Fruit fly (Drosophila melanogaster): ENCODE results near the gene CG15332.

Gene CG15332

dm6 chrX:7944151-7944713 lies 11.6 kb downstream of the CG15332 start:
- no peak for TF ChIP-seq insv (optimal IDR thresholded peaks at IDR 0.05)
- no peak for TF ChIP-seq psq (optimal IDR thresholded peaks at IDR 0.05)
- no peak for TF ChIP-seq ttk (optimal IDR thresholded peaks at IDR 0.05)
- no peak for TF ChIP-seq h (optimal IDR thresholded peaks at IDR 0.05)

DNA sequence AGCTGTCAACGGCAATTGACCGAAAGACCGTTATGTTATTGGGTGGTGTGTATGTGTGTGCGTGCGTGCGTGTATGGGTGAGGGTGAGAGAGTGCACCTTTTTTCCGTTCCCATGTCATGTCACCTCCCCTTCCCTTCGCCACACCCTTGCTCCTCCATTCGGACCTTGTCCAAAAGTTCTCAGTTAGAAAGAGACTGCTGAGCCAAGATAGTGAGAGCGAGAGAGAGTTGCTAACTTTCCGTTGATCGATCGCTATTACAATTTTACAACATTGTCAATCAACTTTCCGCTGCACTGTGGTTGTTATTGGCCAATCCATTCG lies 17.3 kb downstream of the CG15332 start:
- TF ChIP-seq h (optimal IDR thresholded peaks at IDR 0.05) (no peak), Sin3A (optimal IDR thresholded peaks at IDR 0.05) (no peak), ttk (optimal IDR thresholded peaks at IDR 0.05) (no peak), Myc (optimal IDR thresholded peaks at IDR 0.05) (no peak), insv (optimal IDR thresholded peaks at IDR 0.05) (no peak), psq (optimal IDR thresholded peaks at IDR 0.05) (no peak)

DNA sequence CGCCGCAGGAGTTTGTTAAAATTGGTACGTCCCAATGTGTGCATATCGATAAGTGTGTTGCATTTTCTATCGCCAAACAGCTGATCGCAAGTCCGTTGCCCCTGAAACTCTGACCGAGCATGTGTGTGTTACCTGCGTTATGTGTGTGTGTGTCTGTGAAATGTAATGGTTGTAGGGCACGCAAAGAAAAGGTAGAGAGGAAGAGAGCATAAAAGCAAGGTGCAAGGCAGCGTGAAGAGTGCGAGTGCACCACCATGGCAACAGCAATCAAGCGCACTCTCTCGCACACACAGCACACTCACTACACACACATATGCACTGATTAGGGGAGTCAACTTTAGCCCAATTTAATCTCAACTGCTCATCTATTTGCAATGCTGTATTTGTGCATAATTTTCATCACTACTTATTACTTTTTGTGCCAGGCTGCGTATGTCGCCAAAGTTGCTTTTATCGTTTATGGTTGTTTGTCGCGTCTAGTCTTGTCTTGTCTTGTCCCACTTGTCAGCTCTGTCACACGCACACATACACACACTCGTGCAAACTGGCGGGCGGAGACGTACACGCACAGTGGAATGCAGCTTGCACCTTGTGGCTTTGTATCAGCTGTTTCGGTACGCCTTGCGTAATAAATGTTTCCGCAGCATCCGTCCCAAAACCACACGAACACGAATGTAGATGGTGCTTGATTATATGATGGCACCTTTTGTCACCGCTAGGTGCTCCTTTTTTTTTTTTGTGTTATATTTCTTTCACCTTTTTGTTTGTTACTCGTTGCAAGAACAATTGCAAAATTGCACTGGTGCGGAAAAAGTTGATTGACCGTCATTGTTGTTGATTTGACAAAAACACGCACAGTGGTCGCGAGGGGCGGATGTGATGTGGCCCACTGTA lies 18.0 kb downstream of the CG15332 start:
- no peak for TF ChIP-seq ttk (optimal IDR thresholded peaks at IDR 0.05)
- TF ChIP-seq insv (optimal IDR thresholded peaks at IDR 0.05) = no peak

dm6 chrX:7935798-7936572 lies 19.8 kb downstream of the CG15332 start, which contains the start of gene Ubr3:
Gene Ubr3 (plus strand): TSS chrX:7935896.
- no peak for TF ChIP-seq Sin3A (optimal IDR thresholded peaks at IDR 0.05)
- no peak for TF ChIP-seq psq (optimal IDR thresholded peaks at IDR 0.05)
- TF ChIP-seq ttk (optimal IDR thresholded peaks at IDR 0.05) = no peak
- no peak for TF ChIP-seq h (optimal IDR thresholded peaks at IDR 0.05)
- TF ChIP-seq Myc (optimal IDR thresholded peaks at IDR 0.05) = no peak
- no peak for TF ChIP-seq insv (optimal IDR thresholded peaks at IDR 0.05)

DNA sequence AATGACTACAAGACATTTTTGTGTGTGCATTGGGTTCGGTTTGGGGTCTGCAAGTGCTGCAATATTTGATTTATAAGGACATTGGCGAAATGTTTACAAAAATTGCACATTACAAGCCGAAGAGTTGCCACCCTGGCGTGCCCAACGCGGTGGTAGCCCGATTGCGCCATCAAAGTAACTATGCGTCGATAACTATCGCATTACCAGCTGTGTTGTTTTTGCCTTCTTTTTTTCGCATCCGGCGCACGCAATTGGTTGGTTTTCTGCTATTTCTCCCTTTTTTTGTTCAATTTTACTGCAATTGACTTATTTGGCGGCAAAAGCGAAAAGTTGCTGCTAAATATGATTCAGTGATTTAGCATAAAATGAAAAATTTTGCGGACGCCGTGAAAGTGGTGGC lies 21.1 kb downstream of the CG15332 start, which contains the start of gene RpS14b:
TSS of gene RpS14b (plus strand) at position 220 of the 400 bp plus-strand sequence.
- TF ChIP-seq insv (optimal IDR thresholded peaks at IDR 0.05) (no peak), Myc (optimal IDR thresholded peaks at IDR 0.05) (no peak), h (optimal IDR thresholded peaks at IDR 0.05) (no peak), psq (optimal IDR thresholded peaks at IDR 0.05) (no peak), Sin3A (optimal IDR thresholded peaks at IDR 0.05) (no peak), ttk (optimal IDR thresholded peaks at IDR 0.05) (no peak)

DNA sequence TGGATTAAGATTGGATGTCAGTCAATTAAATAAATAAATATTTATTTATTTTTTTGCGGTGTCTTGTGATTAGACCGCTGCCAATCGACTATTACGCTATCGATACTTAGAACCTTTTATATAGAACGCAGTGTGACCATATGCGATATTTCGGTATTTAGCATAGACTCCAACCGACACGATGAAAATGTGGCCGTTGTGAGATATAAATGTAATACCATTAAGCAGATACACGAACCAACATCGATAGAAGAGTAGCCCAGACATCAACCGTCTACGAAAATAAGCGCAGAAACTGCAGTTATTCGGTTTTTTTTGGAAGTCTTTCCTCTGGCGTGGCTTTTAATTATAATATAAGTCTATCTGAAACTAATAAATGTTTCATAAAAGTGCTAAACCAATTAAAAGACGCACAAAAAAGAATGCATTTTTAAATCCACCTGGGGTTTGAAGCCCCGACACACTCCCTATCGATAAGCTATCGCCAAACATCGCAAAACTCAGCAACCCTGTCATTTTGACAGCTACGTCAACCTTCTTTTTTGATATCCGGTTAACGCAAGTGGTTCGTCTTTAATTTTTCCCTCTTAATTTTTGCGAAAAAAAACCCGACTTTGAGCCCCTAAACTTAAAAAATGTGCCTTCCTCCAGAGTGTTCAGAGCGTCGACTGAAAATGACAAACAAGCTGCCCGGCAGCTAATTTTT lies 22.4 kb downstream of the CG15332 start, which contains the start of the genes Dhdds and RpS14a:
TSS of gene Dhdds (minus strand) at position 142 of the 706 bp plus-strand sequence.
TSS of gene RpS14a (plus strand) at position 533 of the 706 bp plus-strand sequence.
- TF ChIP-seq ttk (optimal IDR thresholded peaks at IDR 0.05) = no peak
- no peak for TF ChIP-seq Sin3A (optimal IDR thresholded peaks at IDR 0.05)
- TF ChIP-seq Myc (optimal IDR thresholded peaks at IDR 0.05) = no peak
- TF ChIP-seq insv (optimal IDR thresholded peaks at IDR 0.05) = no peak

- TF ChIP-seq Sin3A (optimal IDR thresholded peaks at IDR 0.05) (no peak), insv (optimal IDR thresholded peaks at IDR 0.05) (no peak), h (optimal IDR thresholded peaks at IDR 0.05) (no peak), psq (optimal IDR thresholded peaks at IDR 0.05) (no peak)
Observed at dm6 chrX:7931028-7931549, 24.7 kb downstream of the CG15332 start, which contains the start of gene mahe. Gene mahe (minus strand): TSS chrX:7931382.

DNA sequence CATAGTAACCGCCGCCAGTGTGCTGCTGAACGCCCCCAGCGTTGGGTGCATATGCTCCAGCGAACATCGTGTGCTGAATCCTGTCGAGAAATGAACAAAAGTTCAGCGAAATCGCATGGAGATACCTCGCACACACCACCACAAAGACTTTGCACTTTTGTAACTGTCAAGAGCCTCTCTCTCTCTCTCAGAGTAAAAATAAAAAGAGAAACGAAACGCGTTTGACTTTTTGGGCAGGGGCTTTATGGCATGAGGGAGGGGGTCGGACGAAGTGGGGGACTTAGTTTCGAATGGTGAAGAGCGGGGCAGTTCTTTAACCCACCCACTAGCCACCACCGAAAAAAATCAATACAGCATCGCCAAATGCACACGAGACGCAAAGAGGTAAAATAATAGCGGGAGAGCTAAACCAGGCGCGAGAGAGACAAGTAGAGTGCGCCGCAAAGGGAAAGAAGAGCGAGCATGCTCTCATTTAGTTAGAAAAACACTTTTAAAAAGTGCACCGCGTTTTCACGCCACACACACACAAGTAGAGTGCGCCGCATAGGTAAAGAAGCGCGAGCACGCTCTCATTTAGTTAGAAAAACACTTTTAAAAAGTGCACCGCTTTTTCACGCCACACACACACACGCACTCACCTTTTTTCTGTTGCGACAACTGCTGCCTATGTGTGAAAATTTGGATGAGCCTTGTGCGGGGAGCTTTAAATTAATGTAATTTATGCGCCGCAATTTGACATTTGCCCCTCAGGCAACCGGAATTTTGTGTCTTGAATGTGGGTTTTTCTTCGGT lies 25.4 kb downstream of the CG15332 start:
- TF ChIP-seq ttk (optimal IDR thresholded peaks at IDR 0.05) (no peak), Myc (optimal IDR thresholded peaks at IDR 0.05) (no peak), h (optimal IDR thresholded peaks at IDR 0.05) (no peak)

DNA sequence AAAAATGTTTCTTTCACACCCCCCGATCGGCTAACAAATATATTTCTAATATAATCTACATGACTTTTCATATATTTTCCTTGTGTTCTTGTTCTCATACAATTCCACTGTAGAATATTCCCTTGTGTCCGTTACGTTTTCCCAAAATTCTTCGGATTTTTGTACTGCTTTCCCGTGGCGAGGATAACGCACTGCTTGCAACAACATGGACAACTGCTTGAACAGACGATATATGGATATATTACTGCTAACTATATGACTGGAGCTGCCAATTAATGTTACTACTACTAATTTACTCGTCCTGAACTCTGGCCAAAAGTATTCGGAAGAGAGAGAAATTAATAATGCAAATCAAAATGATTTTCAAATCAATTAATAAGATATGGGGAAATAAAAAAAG lies 30.9 kb downstream of the CG15332 start:
- TF ChIP-seq h (optimal IDR thresholded peaks at IDR 0.05) = no peak
- TF ChIP-seq psq (optimal IDR thresholded peaks at IDR 0.05) = no peak
- no peak for TF ChIP-seq ttk (optimal IDR thresholded peaks at IDR 0.05)
- TF ChIP-seq insv (optimal IDR thresholded peaks at IDR 0.05) = no peak
- no peak for TF ChIP-seq Myc (optimal IDR thresholded peaks at IDR 0.05)
- no peak for TF ChIP-seq Sin3A (optimal IDR thresholded peaks at IDR 0.05)

DNA sequence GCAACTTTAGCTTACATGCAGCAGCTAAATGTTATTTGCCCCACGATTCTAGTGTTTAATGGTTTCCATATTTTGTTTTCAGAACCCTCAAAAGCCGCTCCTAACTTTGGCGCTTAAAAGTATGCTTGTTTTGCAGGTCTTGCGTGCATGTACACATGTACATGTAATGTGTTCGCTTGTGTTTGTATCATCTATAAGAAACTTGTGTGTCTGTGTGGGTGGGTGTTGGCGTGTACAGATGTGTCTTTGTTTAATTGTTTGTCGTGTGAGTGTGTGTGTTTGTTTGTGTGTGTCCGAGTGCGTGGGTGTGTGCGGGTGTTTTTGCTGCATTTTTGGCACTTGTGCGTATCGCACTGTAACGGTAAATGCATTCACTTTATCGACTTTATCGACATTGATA lies 32.7 kb downstream of the CG15332 start:
- no peak for TF ChIP-seq h (optimal IDR thresholded peaks at IDR 0.05)

dm6 chrX:7920081-7920688 lies 35.6 kb downstream of the CG15332 start, which contains the start of the genes hdm and Ykt6:
Gene hdm (minus strand): TSS chrX:7920131.
Gene Ykt6 (plus strand): TSS chrX:7920409.
- TF ChIP-seq insv (optimal IDR thresholded peaks at IDR 0.05) (no peak), ttk (optimal IDR thresholded peaks at IDR 0.05) (no peak)

Measured in Kc167 (cell line).